Worm (Caenorhabditis elegans) whole organism, L4/young adult: ENCODE measurements around the gene F26A1.7.

Source experiments
- W03F9.2 ChIP-seq: fragments of 150-350 bp; optimal IDR thresholded peaks from 2 replicates; lab custom pipeline; 2014; ENCODE audit warnings: missing biosample characterization, missing genetic modification characterization
- dao-5 ChIP-seq: sonication (generic microtip); optimal IDR thresholded peaks from 2 replicates; lab custom pipeline; 2016; ENCODE audit warnings: missing genotype, missing genetic modification characterization, moderate library complexity, missing compliant biosample characterization
- him-1 ChIP-seq: sonication (generic microtip); optimal IDR thresholded peaks from 2 replicates; lab custom pipeline; 2016; ENCODE audit warnings: missing genotype, missing genetic modification reagents, missing genetic modification characterization, missing compliant biosample characterization

Gene F26A1.7

ce11 chrIII:4837429-4837828 lies 17.7 kb upstream of the F26A1.7 start, which contains the start of the genes acbp-7 and F26A1.19:
Gene acbp-7, plus strand, starts transcription at chrIII:4837729.
Gene F26A1.19, plus strand, starts transcription at chrIII:4837731.
- TF ChIP-seq W03F9.2 (tag; lab: Kevin White, UChicago) = no peak

- TF ChIP-seq dao-5 (tag; lab: Kevin White, UChicago) (no peak), W03F9.2 (tag; lab: Kevin White, UChicago) (no peak), him-1 (tag; lab: Kevin White, UChicago) (no peak)
Measured at ce11 chrIII:4830207-4830606, 10.5 kb upstream of the F26A1.7 start, which contains the start of gene nspd-9. Gene nspd-9, minus strand, starts transcription at chrIII:4830307.

- TF ChIP-seq dao-5 (tag; lab: Kevin White, UChicago) (no peak), him-1 (tag; lab: Kevin White, UChicago) (no peak)
Measured at ce11 chrIII:4829440-4829839, 9.7 kb upstream of the F26A1.7 start, which contains the start of gene F26A1.9. Gene F26A1.9, minus strand, starts transcription at chrIII:4829540.

- TF ChIP-seq dao-5 (tag; lab: Kevin White, UChicago) (no peak), him-1 (tag; lab: Kevin White, UChicago) (no peak), W03F9.2 (tag; lab: Kevin White, UChicago) (no peak)
Measured at ce11 chrIII:4826606-4827005, 6.9 kb upstream of the F26A1.7 start, which contains the start of gene F26A1.3. Gene F26A1.3, plus strand, starts transcription at chrIII:4826906.

ce11 chrIII:4822140-4822539 lies 2.4 kb upstream of the F26A1.7 start, which contains the start of gene F26A1.8:
Gene F26A1.8, minus strand, starts transcription at chrIII:4822240.
- TF ChIP-seq W03F9.2 (tag; lab: Kevin White, UChicago) = no peak
- no peak for TF ChIP-seq him-1 (tag; lab: Kevin White, UChicago)
- no peak for TF ChIP-seq dao-5 (tag; lab: Kevin White, UChicago)

- no peak for TF ChIP-seq W03F9.2 (tag; lab: Kevin White, UChicago)
- no peak for TF ChIP-seq dao-5 (tag; lab: Kevin White, UChicago)
- no peak for TF ChIP-seq him-1 (tag; lab: Kevin White, UChicago)
Measured at ce11 chrIII:4817240-4817639, 2.5 kb downstream of the F26A1.7 start, which contains the start of gene F26A1.4. Gene F26A1.4, plus strand, starts transcription at chrIII:4817540.

- TF ChIP-seq him-1 (tag; lab: Kevin White, UChicago) (no peak), W03F9.2 (tag; lab: Kevin White, UChicago) (no peak), dao-5 (tag; lab: Kevin White, UChicago) (no peak)
Measured at ce11 chrIII:4814730-4815129, 5.0 kb downstream of the F26A1.7 start, which contains the start of gene arl-6. Gene arl-6, minus strand, starts transcription at chrIII:4814830.

- TF ChIP-seq him-1 (tag; lab: Kevin White, UChicago) (no peak), dao-5 (tag; lab: Kevin White, UChicago) (no peak), W03F9.2 (tag; lab: Kevin White, UChicago) (no peak)
Measured at ce11 chrIII:4811195-4811594, 8.5 kb downstream of the F26A1.7 start, which contains the start of gene C38D4.7. Gene C38D4.7, minus strand, starts transcription at chrIII:4811295.

- no peak for TF ChIP-seq him-1 (tag; lab: Kevin White, UChicago)
- no peak for TF ChIP-seq dao-5 (tag; lab: Kevin White, UChicago)
- TF ChIP-seq W03F9.2 (tag; lab: Kevin White, UChicago) = no peak
Measured at ce11 chrIII:4809526-4810153, 10.1 kb downstream of the F26A1.7 start, which contains the start of gene pal-1. Gene pal-1, minus strand, starts transcription at chrIII:4809576.

- TF ChIP-seq him-1 (tag; lab: Kevin White, UChicago) = no peak
- no peak for TF ChIP-seq W03F9.2 (tag; lab: Kevin White, UChicago)
- TF ChIP-seq dao-5 (tag; lab: Kevin White, UChicago) = no peak
Measured at ce11 chrIII:4808089-4808488, 11.7 kb downstream of the F26A1.7 start.

- TF ChIP-seq dao-5 (tag; lab: Kevin White, UChicago) (no peak), him-1 (tag; lab: Kevin White, UChicago) (no peak), W03F9.2 (tag; lab: Kevin White, UChicago) (no peak)
Measured at ce11 chrIII:4806345-4806744, 13.4 kb downstream of the F26A1.7 start.

ce11 chrIII:4802707-4803106 lies 17.0 kb downstream of the F26A1.7 start, which contains the start of gene metl-5:
Gene metl-5, plus strand, starts transcription at chrIII:4803007.
- TF ChIP-seq dao-5 (tag; lab: Kevin White, UChicago) = no peak
- no peak for TF ChIP-seq W03F9.2 (tag; lab: Kevin White, UChicago)
- no peak for TF ChIP-seq him-1 (tag; lab: Kevin White, UChicago)

ce11 chrIII:4796536-4796935 lies 23.2 kb downstream of the F26A1.7 start, which contains the start of gene tag-325:
Gene tag-325, plus strand, starts transcription at chrIII:4796836.
- TF ChIP-seq dao-5 (tag; lab: Kevin White, UChicago) (no peak), W03F9.2 (tag; lab: Kevin White, UChicago) (no peak), him-1 (tag; lab: Kevin White, UChicago) (no peak)
